Fruit fly (Drosophila melanogaster): ENCODE data around the gene DIP-gamma.

Gene DIP-gamma

DNA sequence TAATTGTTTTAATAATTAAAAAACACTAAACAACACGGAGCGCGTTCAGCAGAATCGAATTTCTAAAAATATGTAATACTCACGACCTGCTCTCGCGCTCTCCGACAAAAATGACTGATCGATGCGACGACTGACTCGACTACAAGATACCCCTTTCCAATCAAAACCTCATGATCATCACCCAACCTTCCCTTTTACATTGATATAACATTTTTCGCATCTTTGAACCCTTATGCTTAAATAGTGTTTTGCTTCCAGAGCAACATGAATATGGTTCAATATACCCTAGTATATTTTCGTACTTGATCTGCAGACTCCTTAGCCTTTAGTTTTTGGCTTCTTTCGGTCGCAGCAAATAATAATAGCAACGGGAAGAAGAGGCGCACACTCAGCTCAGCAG is 58.4 kb downstream of the DIP-gamma start (continued):
- peak; percentile 78; the same call in 2 of the 3 replicates for TF ChIP-seq CG34422 (GFP tag; IDR thresholded peaks at IDR 0.05)
- TF ChIP-seq crp (GFP tag; optimal IDR thresholded peaks at IDR 0.05) = peak in 1 of 2 experiments; percentile 30
- TF ChIP-seq slp2 (GFP tag; optimal IDR thresholded peaks at IDR 0.05) = peak; percentile 40
- TF ChIP-seq h (optimal IDR thresholded peaks at IDR 0.05) = no peak
- peak; percentile 78 for TF ChIP-seq CoRest (tag; optimal IDR thresholded peaks at IDR 0.05)
- peak; percentile 70 for TF ChIP-seq Dad (GFP tag; optimal IDR thresholded peaks at IDR 0.05)
- TF ChIP-seq ab (GFP tag; optimal IDR thresholded peaks at IDR 0.05) = peak; percentile 39
- peak; percentile 83 for TF ChIP-seq dmrt99B (tag; optimal IDR thresholded peaks at IDR 0.05)
- peak; percentile 72 for TF ChIP-seq pum (GFP tag; optimal IDR thresholded peaks at IDR 0.05)
- no peak for TF ChIP-seq CG6791 (GFP tag; IDR thresholded peaks at IDR 0.05; ENCODE audit: partially characterized antibody)
- no peak for TF ChIP-seq CG12104 (GFP tag; optimal IDR thresholded peaks at IDR 0.05)
- peak; percentile 72 for TF ChIP-seq CG13424 (tag; optimal IDR thresholded peaks at IDR 0.05)
- no peak for TF ChIP-seq ham (GFP tag; IDR thresholded peaks at IDR 0.05)
- no peak for TF ChIP-seq CG42726 (GFP tag; IDR thresholded peaks at IDR 0.05; ENCODE audit: partially characterized antibody)
- 0 out of 3 replicates have a peak, but pooled peaks have one; percentile 16 for TF ChIP-seq CG2199 (GFP tag; IDR thresholded peaks at IDR 0.05)
- TF ChIP-seq Tbp (GFP tag; optimal IDR thresholded peaks at IDR 0.05) = no peak
- TF ChIP-seq trh (GFP tag; optimal IDR thresholded peaks at IDR 0.05) = peak; percentile 15
- peak; percentile 72 for TF ChIP-seq Hsf (GFP tag; optimal IDR thresholded peaks at IDR 0.05)
- no peak for TF ChIP-seq D (optimal IDR thresholded peaks at IDR 0.05)
- no peak for TF ChIP-seq D (GFP tag; optimal IDR thresholded peaks at IDR 0.05)
- TF ChIP-seq cad (GFP tag; optimal IDR thresholded peaks at IDR 0.05) = no peak
- TF ChIP-seq CG12391 (tag; optimal IDR thresholded peaks at IDR 0.05) = no peak
- TF ChIP-seq ftz-f1 (GFP tag; optimal IDR thresholded peaks at IDR 0.05) = peak; percentile 21
- TF ChIP-seq kah (GFP tag; optimal IDR thresholded peaks at IDR 0.05) = peak; percentile 20
- peak; percentile 36 for TF ChIP-seq CG6654 (GFP tag; optimal IDR thresholded peaks at IDR 0.05)
- TF ChIP-seq CG7372 (GFP tag; IDR thresholded peaks at IDR 0.05) = peak; percentile 32; the same call in 1 of the 2 replicates
- no peak for TF ChIP-seq Spps (tag; optimal IDR thresholded peaks at IDR 0.05)
- peak; percentile 51 for TF ChIP-seq CG9437 (GFP tag; optimal IDR thresholded peaks at IDR 0.05)
- TF ChIP-seq CG1233 (GFP tag; optimal IDR thresholded peaks at IDR 0.05) = peak; percentile 32
- no peak for TF ChIP-seq nom (GFP tag; optimal IDR thresholded peaks at IDR 0.05)
- TF ChIP-seq Doc3 (GFP tag; IDR thresholded peaks at IDR 0.05; ENCODE audit: partially characterized antibody) = no peak
- peak in 1 of 2 experiments; percentile 15 for TF ChIP-seq Hr78 (GFP tag; optimal IDR thresholded peaks at IDR 0.05)
- TF ChIP-seq Sox100B (GFP tag; optimal IDR thresholded peaks at IDR 0.05) = no peak
- TF ChIP-seq Neu2 (GFP tag; optimal IDR thresholded peaks at IDR 0.05; ENCODE audit: borderline replicate concordance) = no peak
- peak; percentile 59 for TF ChIP-seq chn (GFP tag; optimal IDR thresholded peaks at IDR 0.05)
- no peak for TF ChIP-seq Sry-β (GFP tag; optimal IDR thresholded peaks at IDR 0.05)
- TF ChIP-seq nerfin-1 (tag; optimal IDR thresholded peaks at IDR 0.05) = no peak
- peak; percentile 64; the same call in 1 of the 3 replicates for TF ChIP-seq croc (GFP tag; conservative IDR thresholded peaks at IDR 0.05)
- no peak for TF ChIP-seq Vsx1 (GFP tag; optimal IDR thresholded peaks at IDR 0.05)
- no peak for TF ChIP-seq CG2116 (GFP tag; optimal IDR thresholded peaks at IDR 0.05)
- TF ChIP-seq Kr (GFP tag; optimal IDR thresholded peaks at IDR 0.05) = no peak
- peak; percentile 47; the same call in 1 of the 2 replicates for TF ChIP-seq CG43689 (GFP tag; IDR thresholded peaks at IDR 0.05)
- no peak for TF ChIP-seq kni (GFP tag; optimal IDR thresholded peaks at IDR 0.05)
- peak; percentile 78 for TF ChIP-seq Optix (GFP tag; IDR thresholded peaks at IDR 0.05)
- no peak for TF ChIP-seq HLHmδ (GFP tag; optimal IDR thresholded peaks at IDR 0.05)
- TF ChIP-seq CG13296 (GFP tag; optimal IDR thresholded peaks at IDR 0.05) = no peak
- TF ChIP-seq CG15011 (GFP tag; optimal IDR thresholded peaks at IDR 0.05) = peak; percentile 38
- peak; percentile 24 for TF ChIP-seq CG18476 (GFP tag; optimal IDR thresholded peaks at IDR 0.05)
- no peak for TF ChIP-seq grn (GFP tag; optimal IDR thresholded peaks at IDR 0.05)
- peak; percentile 48 for TF ChIP-seq caup (GFP tag; optimal IDR thresholded peaks at IDR 0.05; ENCODE audit: severe bottlenecking)

Data from whole organism, embryonic.